Worm (Caenorhabditis elegans) whole organism, mixed stage, embryonic: ENCODE data around the gene F09E5.3.

Experiments used
- M03D4.4 ChIP-seq: sonication (generic microtip); optimal IDR thresholded peaks from 2 replicates; lab custom pipeline; 2017; ENCODE audit warnings: mild to moderate bottlenecking, missing genetic modification characterization, missing compliant biosample characterization
- bed-3 ChIP-seq: fragments of 200-800 bp; sonication (Bioruptor generic); optimal IDR thresholded peaks from 3 replicates; lab custom pipeline; 2018; ENCODE audit warnings: mild to moderate bottlenecking, missing genetic modification characterization, moderate library complexity, missing compliant biosample characterization
- blmp-1 ChIP-seq: fragments of 150-350 bp; optimal IDR thresholded peaks from 2 replicates; lab custom pipeline; 2014; ENCODE audit warnings: missing biosample characterization, missing genetic modification characterization
- ceh-39 ChIP-seq: fragments of 150-350 bp; optimal IDR thresholded peaks from 2 replicates; lab custom pipeline; 2014; ENCODE audit warnings: missing biosample characterization, missing genetic modification characterization
- ceh-43 ChIP-seq: fragments of 200-800 bp; sonication (Bioruptor generic); optimal IDR thresholded peaks from 2 replicates; lab custom pipeline; 2018; ENCODE audit warnings: mild to moderate bottlenecking, missing genetic modification characterization, moderate library complexity, missing compliant biosample characterization
- ceh-83 ChIP-seq: fragments of 200-800 bp; sonication (Bioruptor generic); optimal IDR thresholded peaks from 2 replicates; lab custom pipeline; 2018; ENCODE audit warnings: mild to moderate bottlenecking, missing genetic modification characterization, missing compliant biosample characterization
- ces-1 ChIP-seq: fragments of 150-350 bp; optimal IDR thresholded peaks from 2 replicates; lab custom pipeline; 2014; ENCODE audit warnings: missing biosample characterization, missing genetic modification reagents, missing genetic modification characterization
- cnd-1 ChIP-seq: fragments of 200-800 bp; sonication (Bioruptor generic); optimal IDR thresholded peaks from 2 replicates; lab custom pipeline; 2018; ENCODE audit warnings: mild to moderate bottlenecking, missing genetic modification characterization, missing compliant biosample characterization
- drap-1 ChIP-seq: fragments of 200-800 bp; sonication (Bioruptor generic); optimal IDR thresholded peaks from 3 replicates; lab custom pipeline; 2018; ENCODE audit warnings: mild to moderate bottlenecking, missing genetic modification characterization, missing compliant biosample characterization
- elt-1 ChIP-seq: sonication (generic microtip); optimal IDR thresholded peaks from 2 replicates; lab custom pipeline; 2017; ENCODE audit warnings: missing genetic modification characterization, mild to moderate bottlenecking, missing compliant biosample characterization, antibody characterized with exemption, moderate library complexity, borderline replicate concordance; ENCODE audit not compliant: insufficient read depth
- elt-3 ChIP-seq: fragments of 150-350 bp; optimal IDR thresholded peaks from 2 replicates; lab custom pipeline; 2014; ENCODE audit warnings: missing biosample characterization, missing genetic modification characterization
- flh-1 ChIP-seq: fragments of 200-800 bp; sonication (Bioruptor generic); optimal IDR thresholded peaks from 2 replicates; lab custom pipeline; 2018; ENCODE audit warnings: mild to moderate bottlenecking, missing genetic modification characterization, moderate library complexity, missing compliant biosample characterization
- ham-2 ChIP-seq: fragments of 200-800 bp; sonication (Bioruptor generic); optimal IDR thresholded peaks from 2 replicates; lab custom pipeline; 2018; ENCODE audit warnings: mild to moderate bottlenecking, missing genetic modification characterization, missing compliant biosample characterization
- hlh-1 ChIP-seq: fragments of 150-350 bp; optimal IDR thresholded peaks from 2 replicates; lab custom pipeline; 2014; ENCODE audit warnings: missing biosample characterization, missing genetic modification reagents, missing genetic modification characterization
- lin-13 ChIP-seq: fragments of 150-350 bp; optimal IDR thresholded peaks from 2 replicates; lab custom pipeline; 2014; ENCODE audit warnings: missing biosample characterization, missing genetic modification characterization
- lin-32 ChIP-seq: fragments of 200-800 bp; sonication (Bioruptor generic); optimal IDR thresholded peaks from 2 replicates; lab custom pipeline; 2018; ENCODE audit warnings: mild to moderate bottlenecking, missing genetic modification characterization, missing compliant biosample characterization
- lsy-2 ChIP-seq: fragments of 150-350 bp; optimal IDR thresholded peaks from 2 replicates; lab custom pipeline; 2014; ENCODE audit warnings: missing biosample characterization, missing genetic modification characterization
- mab-5 ChIP-seq: fragments of 150-350 bp; optimal IDR thresholded peaks from 2 replicates; lab custom pipeline; 2014; ENCODE audit warnings: missing biosample characterization, missing genetic modification characterization
- mep-1 ChIP-seq: fragments of 150-350 bp; optimal IDR thresholded peaks from 2 replicates; lab custom pipeline; 2017; ENCODE audit warnings: missing biosample characterization, missing genetic modification reagents, missing genetic modification characterization, inconsistent platforms
- mls-2 ChIP-seq: sonication (generic microtip); optimal IDR thresholded peaks from 2 replicates; lab custom pipeline; 2016; ENCODE audit warnings: mild to moderate bottlenecking, missing genetic modification characterization, moderate library complexity, missing compliant biosample characterization
- nhr-12 ChIP-seq: fragments of 150-350 bp; optimal IDR thresholded peaks from 2 replicates; lab custom pipeline; 2014; ENCODE audit warnings: missing biosample characterization, missing genetic modification characterization
- nhr-2 ChIP-seq: fragments of 150-350 bp; optimal IDR thresholded peaks from 2 replicates; lab custom pipeline; 2014; ENCODE audit warnings: missing biosample characterization, missing genetic modification characterization
- nhr-237 ChIP-seq: fragments of 150-350 bp; optimal IDR thresholded peaks from 2 replicates; lab custom pipeline; 2014; ENCODE audit warnings: missing biosample characterization, missing genetic modification characterization
- nhr-28 ChIP-seq: fragments of 150-350 bp; optimal IDR thresholded peaks from 2 replicates; lab custom pipeline; 2014; ENCODE audit warnings: missing biosample characterization, missing genetic modification characterization
- nhr-76 ChIP-seq: sonication (generic microtip); optimal IDR thresholded peaks from 2 replicates; lab custom pipeline; 2017; ENCODE audit warnings: missing biosample characterization, missing genetic modification characterization
- pha-4 ChIP-seq: fragments of 150-350 bp; optimal IDR thresholded peaks from 2 replicates; lab custom pipeline; 2018; ENCODE audit warnings: missing biosample characterization, missing genetic modification reagents, missing genetic modification characterization
- sem-2 ChIP-seq: fragments of 200-800 bp; sonication (Bioruptor generic); optimal IDR thresholded peaks from 2 replicates; lab custom pipeline; 2018; ENCODE audit warnings: mild to moderate bottlenecking, missing genetic modification characterization, missing compliant biosample characterization
- snpc-4 ChIP-seq: fragments of 150-350 bp; optimal IDR thresholded peaks from 2 replicates; lab custom pipeline; 2014; ENCODE audit warnings: missing biosample characterization, missing genetic modification characterization
- sptf-1 ChIP-seq: sonication (generic microtip); optimal IDR thresholded peaks from 2 replicates; lab custom pipeline; 2017; ENCODE audit warnings: mild to moderate bottlenecking, missing genetic modification characterization, moderate library complexity, missing compliant biosample characterization
- tbx-8 ChIP-seq: fragments of 200-800 bp; sonication (Bioruptor generic); optimal IDR thresholded peaks from 2 replicates; lab custom pipeline; 2018; ENCODE audit warnings: mild to moderate bottlenecking, missing genetic modification characterization, moderate library complexity, missing compliant biosample characterization
- unc-120 ChIP-seq: sonication (generic microtip); optimal IDR thresholded peaks from 2 replicates; lab custom pipeline; 2017; ENCODE audit warnings: missing genetic modification characterization, missing compliant biosample characterization; ENCODE audit not compliant: poor library complexity, severe bottlenecking
- unc-39 ChIP-seq: fragments of 150-350 bp; optimal IDR thresholded peaks from 2 replicates; lab custom pipeline; 2014; ENCODE audit warnings: missing biosample characterization, missing genetic modification characterization
- unc-62 ChIP-seq: fragments of 150-350 bp; optimal IDR thresholded peaks from 2 replicates; lab custom pipeline; 2014; ENCODE audit warnings: missing biosample characterization, missing genetic modification reagents, missing genetic modification characterization
- zip-8 ChIP-seq: fragments of 150-350 bp; optimal IDR thresholded peaks from 2 replicates; lab custom pipeline; 2014; ENCODE audit warnings: missing biosample characterization, missing genetic modification characterization
- ztf-11 ChIP-seq: fragments of 150-350 bp; optimal IDR thresholded peaks from 2 replicates; lab custom pipeline; 2014; ENCODE audit warnings: missing biosample characterization, missing genetic modification characterization

Gene F09E5.3

DNA sequence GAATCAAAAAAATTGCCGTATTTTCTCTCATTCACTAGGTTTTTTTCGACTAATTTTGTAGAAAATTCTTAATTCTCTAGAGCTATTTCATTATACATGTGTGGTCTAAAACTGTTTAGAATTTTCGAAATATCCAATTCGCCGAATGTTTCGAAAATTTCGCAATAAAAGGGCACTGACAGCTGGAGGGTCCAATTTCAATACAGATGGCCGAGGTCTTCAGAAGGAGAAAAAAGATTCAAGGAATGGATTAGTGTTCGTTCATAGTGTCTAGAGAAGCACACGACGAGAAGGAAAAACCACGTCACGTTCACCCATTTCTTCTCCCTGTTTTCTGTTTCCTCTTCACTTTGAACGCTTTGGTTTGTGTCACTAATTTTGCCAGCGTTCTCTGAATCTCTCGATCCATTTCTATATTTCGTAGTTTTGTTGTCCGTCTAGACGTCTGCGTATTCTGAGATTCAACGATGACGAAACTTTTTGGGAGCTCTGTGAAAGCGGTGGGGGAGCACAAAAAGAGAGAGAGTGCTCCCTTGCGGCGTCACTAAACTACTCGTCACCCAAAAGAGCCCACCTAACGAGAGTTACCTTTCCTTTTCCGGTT is 47.7 kb upstream of the F09E5.3 start:
- TF ChIP-seq mab-5 (tag; lab: Kevin White, UChicago), result no peak
- no peak for TF ChIP-seq nhr-237 (tag; lab: Kevin White, UChicago)
- TF ChIP-seq tbx-8 (GFP tag; lab: Kevin White, UChicago), result no peak
- no peak for TF ChIP-seq ham-2 (GFP tag; lab: Kevin White, UChicago)
- no peak for TF ChIP-seq blmp-1 (tag; lab: Kevin White, UChicago)
- TF ChIP-seq M03D4.4 (tag; lab: Kevin White, UChicago), result no peak
- no peak for TF ChIP-seq sem-2 (GFP tag; lab: Kevin White, UChicago)
- no peak for TF ChIP-seq ceh-43 (GFP tag; lab: Kevin White, UChicago)
- no peak for TF ChIP-seq nhr-2
- TF ChIP-seq nhr-12 (tag; lab: Kevin White, UChicago), result no peak
- no peak for TF ChIP-seq nhr-28
- peak; percentile 22 for TF ChIP-seq lsy-2
- peak; percentile 71 for TF ChIP-seq unc-120 (tag; lab: Kevin White, UChicago)
- peak; percentile 38 for TF ChIP-seq hlh-1 (tag; lab: Kevin White, UChicago)
- no peak for TF ChIP-seq unc-39 (tag; lab: Kevin White, UChicago)
- TF ChIP-seq lin-32 (GFP tag; lab: Kevin White, UChicago), result no peak
- TF ChIP-seq snpc-4 (tag; lab: Kevin White, UChicago), result no peak
- TF ChIP-seq elt-1 (tag; lab: Kevin White, UChicago), result no peak
- no peak for TF ChIP-seq ceh-39 (tag; lab: Kevin White, UChicago)
- TF ChIP-seq bed-3 (GFP tag; lab: Kevin White, UChicago), result no peak
- peak; percentile 39 for TF ChIP-seq mep-1
- no peak for TF ChIP-seq mls-2 (tag; lab: Kevin White, UChicago)
- no peak for TF ChIP-seq zip-8 (tag; lab: Kevin White, UChicago)
- no peak for TF ChIP-seq lin-13 (tag; lab: Kevin White, UChicago)
- no peak for TF ChIP-seq ceh-83 (GFP tag; lab: Kevin White, UChicago)
- TF ChIP-seq ces-1, result peak; percentile 72
- no peak for TF ChIP-seq sptf-1 (tag; lab: Kevin White, UChicago)
- TF ChIP-seq drap-1 (GFP tag; lab: Kevin White, UChicago), result no peak
- TF ChIP-seq pha-4 (tag; lab: Kevin White, UChicago), result peak; percentile 34
- no peak for TF ChIP-seq nhr-76 (tag; lab: Kevin White, UChicago)
- peak; percentile 57 for TF ChIP-seq unc-62
- TF ChIP-seq cnd-1 (tag; lab: Kevin White, UChicago), result no peak
- TF ChIP-seq elt-3 (tag; lab: Kevin White, UChicago), result no peak
- no peak for TF ChIP-seq flh-1 (GFP tag; lab: Kevin White, UChicago)
- no peak for TF ChIP-seq ztf-11

DNA sequence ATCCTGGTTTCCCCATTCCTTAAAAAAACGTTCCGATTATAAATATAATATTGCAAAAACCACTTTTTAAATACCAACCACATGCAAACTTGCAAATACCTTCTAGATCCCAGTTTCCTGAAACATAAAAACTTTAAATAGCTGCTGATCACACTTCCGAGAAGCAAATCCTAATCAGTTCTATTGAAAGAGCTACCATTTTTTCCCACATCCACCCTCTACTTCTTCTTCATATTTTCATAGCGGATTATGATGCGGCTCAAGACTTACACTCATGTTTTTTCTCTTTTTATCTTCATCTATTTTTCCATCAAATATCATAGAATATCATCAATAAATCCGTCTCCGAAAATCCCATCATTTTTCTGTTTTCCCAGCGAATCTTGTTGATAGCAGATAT is 46.9 kb upstream of the F09E5.3 start:
- TF ChIP-seq lsy-2, result no peak
- no peak for TF ChIP-seq M03D4.4 (tag; lab: Kevin White, UChicago)
- no peak for TF ChIP-seq ham-2 (GFP tag; lab: Kevin White, UChicago)

DNA sequence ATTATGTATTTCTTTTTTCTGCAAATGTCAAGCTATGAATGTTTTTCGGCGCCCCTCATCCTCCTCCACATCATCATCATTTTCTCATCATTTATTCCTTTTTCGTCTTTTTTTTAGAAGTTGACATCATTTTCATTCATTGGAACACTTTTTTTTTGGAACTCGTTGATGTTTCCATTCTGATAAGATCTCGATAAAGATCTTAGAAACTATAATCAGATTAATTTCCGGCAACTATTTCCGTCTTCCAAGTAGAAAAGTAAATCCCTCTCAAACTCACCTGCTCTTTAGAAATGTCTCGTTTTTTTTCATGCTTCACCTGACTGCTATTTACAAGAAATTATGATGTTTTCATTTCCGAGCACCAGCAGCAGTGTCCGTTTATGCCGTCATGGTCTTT is 44.9 kb upstream of the F09E5.3 start:
- no peak for TF ChIP-seq ceh-83 (GFP tag; lab: Kevin White, UChicago)
- no peak for TF ChIP-seq bed-3 (GFP tag; lab: Kevin White, UChicago)
- peak; percentile 31 for TF ChIP-seq elt-1 (tag; lab: Kevin White, UChicago)
- no peak for TF ChIP-seq ces-1
- TF ChIP-seq flh-1 (GFP tag; lab: Kevin White, UChicago), result no peak
- no peak for TF ChIP-seq drap-1 (GFP tag; lab: Kevin White, UChicago)
- TF ChIP-seq unc-62, result no peak
- no peak for TF ChIP-seq sptf-1 (tag; lab: Kevin White, UChicago)

DNA sequence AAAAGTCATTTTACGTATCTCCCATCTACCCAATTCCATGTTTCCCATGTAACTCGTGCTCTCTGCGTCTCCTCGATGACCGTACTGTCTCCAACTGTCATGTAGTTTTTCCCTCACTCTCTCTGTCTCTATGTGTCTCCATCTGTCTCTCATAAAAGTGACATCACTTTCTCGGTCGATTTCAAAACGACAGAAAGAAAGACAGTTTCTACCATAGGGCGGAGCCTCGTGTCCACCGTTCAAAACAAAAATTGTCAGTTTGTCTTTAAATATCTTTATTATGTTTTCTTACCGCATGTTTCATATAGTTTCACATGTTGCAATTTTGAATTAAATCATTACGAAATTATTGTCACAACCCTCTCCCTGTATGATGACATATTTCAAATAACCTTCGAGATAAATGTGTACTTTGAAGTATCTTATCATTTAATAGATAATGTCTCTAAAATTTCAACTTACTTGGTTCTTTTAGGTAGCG is 43.6 kb upstream of the F09E5.3 start:
- TF ChIP-seq unc-120 (tag; lab: Kevin White, UChicago), result no peak
- TF ChIP-seq blmp-1 (tag; lab: Kevin White, UChicago), result no peak
- no peak for TF ChIP-seq sptf-1 (tag; lab: Kevin White, UChicago)
- peak; percentile 24 for TF ChIP-seq pha-4 (tag; lab: Kevin White, UChicago)
- TF ChIP-seq ceh-83 (GFP tag; lab: Kevin White, UChicago), result no peak
- TF ChIP-seq ces-1, result peak; percentile 52
- TF ChIP-seq nhr-237 (tag; lab: Kevin White, UChicago), result peak; percentile 68
- TF ChIP-seq sem-2 (GFP tag; lab: Kevin White, UChicago), result no peak
- no peak for TF ChIP-seq lin-13 (tag; lab: Kevin White, UChicago)
- TF ChIP-seq tbx-8 (GFP tag; lab: Kevin White, UChicago), result no peak
- peak; percentile 92 for TF ChIP-seq unc-62
- no peak for TF ChIP-seq nhr-12 (tag; lab: Kevin White, UChicago)
- no peak for TF ChIP-seq ceh-43 (GFP tag; lab: Kevin White, UChicago)
- TF ChIP-seq drap-1 (GFP tag; lab: Kevin White, UChicago), result no peak
- TF ChIP-seq mep-1, result peak; percentile 6
- TF ChIP-seq ceh-39 (tag; lab: Kevin White, UChicago), result peak; percentile 22
- no peak for TF ChIP-seq ztf-11
- peak; percentile 22 for TF ChIP-seq nhr-2
- TF ChIP-seq ham-2 (GFP tag; lab: Kevin White, UChicago), result no peak
- TF ChIP-seq nhr-76 (tag; lab: Kevin White, UChicago), result no peak
- TF ChIP-seq unc-39 (tag; lab: Kevin White, UChicago), result no peak
